Fruit fly (Drosophila melanogaster): ENCODE data around the gene robo2.

Gene robo2

DNA sequence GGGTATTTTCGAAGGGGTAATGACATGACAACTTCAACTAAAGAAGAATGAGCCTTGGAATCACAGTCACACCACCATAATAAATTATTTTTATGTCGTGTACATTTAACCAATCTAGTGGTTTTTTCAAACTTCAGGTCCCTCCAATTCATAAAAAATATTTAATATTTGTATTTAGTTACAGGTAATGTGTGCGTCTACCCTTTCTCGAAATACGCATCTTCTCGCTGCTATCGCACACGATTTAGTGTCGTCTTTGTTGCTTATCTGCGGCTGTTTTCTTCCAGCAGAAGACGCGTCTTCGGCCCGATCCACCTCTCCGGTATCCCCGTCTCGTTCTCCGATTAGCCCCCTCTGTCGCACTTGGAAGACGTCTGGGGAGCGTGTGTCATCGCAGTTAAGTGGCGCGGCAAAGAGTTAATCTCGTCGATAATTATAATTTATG is 6.6 kb upstream of the robo2 start (continued):
- TF ChIP-seq pdm3 (GFP tag; optimal IDR thresholded peaks at IDR 0.05) (peak; percentile 91), dsx (GFP tag; optimal IDR thresholded peaks at IDR 0.05; ENCODE audit: poor library complexity, severe bottlenecking) (peak; percentile 89), Hr39 (GFP tag; optimal IDR thresholded peaks at IDR 0.05) (peak; percentile 91), CG6276 (GFP tag; optimal IDR thresholded peaks at IDR 0.05) (peak; percentile 10), Blimp-1 (GFP tag; optimal IDR thresholded peaks at IDR 0.05) (peak; percentile 72), fd59A (GFP tag; optimal IDR thresholded peaks at IDR 0.05) (peak; percentile 88), CG7368 (GFP tag; optimal IDR thresholded peaks at IDR 0.05) (peak; percentile 82), CG32006 (GFP tag; optimal IDR thresholded peaks at IDR 0.05) (peak; percentile 68), acj6 (GFP tag; optimal IDR thresholded peaks at IDR 0.05) (peak; percentile 92), CG8119 (GFP tag; IDR thresholded peaks at IDR 0.05) (peak; percentile 60; the same call in 2 of the 3 replicates)

DNA sequence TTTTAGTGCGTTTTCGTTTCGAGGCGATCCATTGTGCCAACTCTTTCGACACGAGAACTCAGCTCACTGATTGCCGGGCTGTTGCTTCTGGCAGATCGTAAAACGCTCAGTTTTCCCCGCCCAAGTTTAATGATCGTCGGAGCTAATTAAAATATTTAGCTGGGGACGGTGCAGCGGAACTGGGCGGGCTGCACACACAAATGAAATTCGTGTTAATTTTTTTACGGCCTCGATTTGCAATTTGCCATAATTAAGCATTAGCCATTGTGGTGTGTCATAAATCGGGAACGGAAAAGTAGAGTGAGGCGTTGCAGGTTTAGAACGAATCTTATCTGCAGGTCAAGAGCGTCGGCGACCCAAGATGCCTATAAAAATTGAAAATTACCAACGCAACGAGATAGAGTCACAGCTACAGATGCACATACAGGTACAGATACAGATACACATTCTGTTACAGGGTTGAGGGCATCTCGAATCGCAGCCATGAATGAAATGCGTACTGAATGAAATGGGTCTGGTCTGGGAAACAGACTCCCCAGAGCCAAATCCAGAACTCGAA is 5.6 kb upstream of the robo2 start:
- peak; percentile 94 for TF ChIP-seq svp (GFP tag)
- TF ChIP-seq CG7368 (GFP tag; optimal IDR thresholded peaks at IDR 0.05), result no peak

DNA sequence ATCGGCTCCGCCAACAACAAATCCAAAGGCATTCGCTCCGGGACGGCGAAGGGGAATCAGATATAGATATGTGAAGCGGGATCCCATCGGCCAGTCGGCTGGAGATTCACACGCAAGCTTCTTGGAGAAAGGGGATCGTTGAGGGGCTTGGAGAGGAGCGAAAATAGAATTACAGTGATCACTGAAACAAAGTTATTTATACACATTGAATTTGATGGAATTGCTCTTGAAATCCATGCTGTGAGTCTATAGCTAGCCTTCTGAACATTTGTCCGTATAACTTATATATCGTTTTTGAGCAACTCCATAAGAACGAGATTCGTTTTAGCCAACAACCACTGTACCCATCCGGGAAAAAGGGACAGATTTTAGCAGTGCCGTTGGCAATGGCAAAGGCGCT is 4.6 kb upstream of the robo2 start:
- TF ChIP-seq Ets21C (GFP tag; optimal IDR thresholded peaks at IDR 0.05) (peak; percentile 74), CG8319 (GFP tag; optimal IDR thresholded peaks at IDR 0.05) (peak; percentile 84), CG8632 (GFP tag; optimal IDR thresholded peaks at IDR 0.05) (peak; percentile 87), Eip75B (GFP tag; optimal IDR thresholded peaks at IDR 0.05) (peak; percentile 92), salr (GFP tag; optimal IDR thresholded peaks at IDR 0.05) (peak; percentile 85 to 93), CG10669 (GFP tag; optimal IDR thresholded peaks at IDR 0.05) (peak; percentile 92), Hr4 (GFP tag; optimal IDR thresholded peaks at IDR 0.05) (peak; percentile 81), CG11902 (GFP tag; optimal IDR thresholded peaks at IDR 0.05) (peak; percentile 87), CG6808 (GFP tag; optimal IDR thresholded peaks at IDR 0.05) (peak; percentile 92), Eip93F (GFP tag; optimal IDR thresholded peaks at IDR 0.05) (peak; percentile 48), CG3032 (tag; optimal IDR thresholded peaks at IDR 0.05) (peak; percentile 93), Smox (GFP tag; optimal IDR thresholded peaks at IDR 0.05) (peak; percentile 80), CG4318 (GFP tag; optimal IDR thresholded peaks at IDR 0.05) (peak; percentile 59), svp (GFP tag) (peak; percentile 92), Sox14 (GFP tag; optimal IDR thresholded peaks at IDR 0.05) (peak; percentile 93), Blimp-1 (GFP tag; optimal IDR thresholded peaks at IDR 0.05) (peak; percentile 54), net (GFP tag; optimal IDR thresholded peaks at IDR 0.05) (peak; percentile 86), spab (GFP tag; optimal IDR thresholded peaks at IDR 0.05) (peak; percentile 92), CG3919 (GFP tag; optimal IDR thresholded peaks at IDR 0.05) (peak; percentile 95), fkh (GFP tag; optimal IDR thresholded peaks at IDR 0.05) (no peak), OdsH (GFP tag; optimal IDR thresholded peaks at IDR 0.05) (peak; percentile 90), Ets96B (tag; optimal IDR thresholded peaks at IDR 0.05) (peak; percentile 94), Eip78C (GFP tag) (peak; percentile 98), Met (GFP tag; optimal IDR thresholded peaks at IDR 0.05) (peak; percentile 87), CG1621 (tag; optimal IDR thresholded peaks at IDR 0.05) (peak; percentile 95), CG6276 (GFP tag; optimal IDR thresholded peaks at IDR 0.05) (peak; percentile 65), CG11294 (GFP tag; IDR thresholded peaks at IDR 0.05) (peak; percentile 55; the same call in 1 of the 2 replicates), CG15336 (GFP tag; IDR thresholded peaks at IDR 0.05) (peak; percentile 71), CG16779 (tag; optimal IDR thresholded peaks at IDR 0.05) (peak; percentile 60), achi (GFP tag; optimal IDR thresholded peaks at IDR 0.05) (peak; percentile 92), CG8119 (GFP tag; IDR thresholded peaks at IDR 0.05) (peak; percentile 84), Gug (GFP tag; IDR thresholded peaks at IDR 0.05) (peak; percentile 87), Sox15 (GFP tag; optimal IDR thresholded peaks at IDR 0.05) (peak; percentile 86), fd85E (GFP tag; optimal IDR thresholded peaks at IDR 0.05) (peak; percentile 48), Hr38 (GFP tag; optimal IDR thresholded peaks at IDR 0.05) (no peak), topi (GFP tag; optimal IDR thresholded peaks at IDR 0.05) (peak; percentile 87), CG6792 (GFP tag; optimal IDR thresholded peaks at IDR 0.05) (peak; percentile 91), Lpt (GFP tag; optimal IDR thresholded peaks at IDR 0.05) (peak; percentile 73), CG11762 (GFP tag; optimal IDR thresholded peaks at IDR 0.05; ENCODE audit: insufficient read depth) (peak; percentile 85), CG34406 (GFP tag; optimal IDR thresholded peaks at IDR 0.05) (peak; percentile 86)
